Worm (Caenorhabditis elegans) whole organism, young adult: Measurements from ENCODE around the gene sqv-1.

Experiments
- egl-44 ChIP-seq: fragments of 200-800 bp; sonication (Bioruptor generic); IDR thresholded peaks from 2 replicates; pipeline ENCODE4 v1.3.6; 2022; ENCODE audit warnings: missing genetic modification reagents, missing genetic modification characterization, missing compliant biosample characterization
- unc-62 ChIP-seq: fragments of 150-350 bp; optimal IDR thresholded peaks from 2 replicates; lab custom pipeline; 2014; ENCODE audit warnings: missing biosample characterization, missing genetic modification reagents, missing genetic modification characterization

DNA sequence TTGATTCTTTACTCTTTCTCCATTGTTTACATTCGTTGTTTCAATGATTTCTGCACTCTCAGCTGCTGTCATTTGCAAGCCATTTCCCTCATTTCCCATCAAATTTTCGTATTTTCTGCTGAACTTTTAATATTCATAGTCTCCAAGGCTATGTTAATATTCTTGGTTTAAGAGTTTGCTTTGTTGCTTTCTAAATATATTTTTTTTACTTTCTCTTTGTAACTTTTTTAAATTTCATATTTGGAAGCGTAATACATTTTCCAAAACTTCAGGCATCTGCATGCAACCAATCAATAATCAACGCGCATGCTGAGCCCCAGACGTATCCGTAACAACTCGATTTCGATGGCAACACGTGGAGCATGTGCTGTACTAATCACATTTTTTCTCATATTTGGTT lies at the start of gene sqv-1:
- no peak for TF ChIP-seq unc-62 (GFP tag; lab: Kevin White, UChicago)
- no peak for TF ChIP-seq egl-44 (GFP tag; lab: Robert Waterston, UW)
